Worm (Caenorhabditis elegans): ENCODE measurements around the gene metl-6.

Gene metl-6

DNA sequence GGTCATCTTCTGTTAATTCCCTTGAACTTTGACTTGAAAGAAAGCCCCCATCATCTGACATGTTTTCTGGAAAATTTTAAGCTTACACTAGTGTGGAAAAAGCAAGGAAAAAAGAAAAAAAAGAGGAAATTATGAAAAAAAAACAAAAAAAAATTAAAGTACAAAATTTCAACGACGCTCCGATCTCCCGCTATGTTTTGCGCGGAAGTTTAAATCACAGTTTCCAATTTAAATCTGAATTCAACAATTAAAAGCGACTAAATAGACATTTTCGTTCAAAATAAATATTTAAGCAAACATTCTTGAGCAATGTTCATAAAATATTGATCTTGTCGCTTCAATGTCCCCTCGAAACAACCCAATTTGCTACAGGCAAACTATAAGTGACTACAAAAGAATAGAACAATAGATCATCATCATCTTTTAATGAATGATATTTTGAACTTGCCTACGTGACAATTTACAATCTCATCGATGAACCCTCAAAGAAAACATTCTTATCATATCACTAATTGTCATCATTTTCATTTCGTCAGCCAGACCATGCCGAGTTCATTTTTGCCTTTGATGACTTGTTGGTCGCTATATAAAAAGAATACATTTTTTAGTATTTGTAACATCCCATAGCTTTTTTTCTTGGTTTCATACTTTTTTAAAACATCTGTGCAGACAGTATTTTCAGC lies at the start of gene metl-6, which contains the start of gene nit-1:
Gene metl-6 (minus strand): TSS at position 66 of the 683 bp plus-strand sequence.
Gene nit-1 (plus strand): TSS at position 562 of the 683 bp plus-strand sequence.
- TF ChIP-seq lsy-2 (tag; optimal IDR thresholded peaks at IDR 0.05) (no peak), unc-120 (tag; optimal IDR thresholded peaks at IDR 0.05; ENCODE audit: poor library complexity, severe bottlenecking) (no peak), ceh-39 (tag; optimal IDR thresholded peaks at IDR 0.05) (no peak), pha-4 (tag; optimal IDR thresholded peaks at IDR 0.05) (no peak), sem-2 (GFP tag; optimal IDR thresholded peaks at IDR 0.05) (no peak), nhr-2 (tag; optimal IDR thresholded peaks at IDR 0.05) (no peak), unc-62 (GFP tag; optimal IDR thresholded peaks at IDR 0.05) (no peak), zip-8 (tag; optimal IDR thresholded peaks at IDR 0.05) (no peak), ham-2 (GFP tag; optimal IDR thresholded peaks at IDR 0.05) (no peak), elt-1 (tag; optimal IDR thresholded peaks at IDR 0.05; ENCODE audit: borderline replicate concordance, insufficient read depth) (no peak), lin-13 (tag; optimal IDR thresholded peaks at IDR 0.05) (no peak), M03D4.4 (tag; optimal IDR thresholded peaks at IDR 0.05) (no peak)

ce11 chrIII:3970395-3970794 lies 48.9 kb upstream of the metl-6 start:
- TF ChIP-seq ham-2 (GFP tag; optimal IDR thresholded peaks at IDR 0.05) = no peak
- TF ChIP-seq unc-62 (GFP tag; optimal IDR thresholded peaks at IDR 0.05) = no peak
- peak; percentile 97 for TF ChIP-seq ces-1 (GFP tag; optimal IDR thresholded peaks at IDR 0.05)
- no peak for TF ChIP-seq nhr-2 (tag; optimal IDR thresholded peaks at IDR 0.05)
- no peak for TF ChIP-seq lin-13 (tag; optimal IDR thresholded peaks at IDR 0.05)
- no peak for TF ChIP-seq zip-8 (tag; optimal IDR thresholded peaks at IDR 0.05)
- no peak for TF ChIP-seq elt-3 (tag; optimal IDR thresholded peaks at IDR 0.05)

- TF ChIP-seq ces-1 (GFP tag; optimal IDR thresholded peaks at IDR 0.05) = no peak
- no peak for TF ChIP-seq sem-2 (GFP tag; optimal IDR thresholded peaks at IDR 0.05)
Observed at ce11 chrIII:3969133-3969532, 47.6 kb upstream of the metl-6 start.

DNA sequence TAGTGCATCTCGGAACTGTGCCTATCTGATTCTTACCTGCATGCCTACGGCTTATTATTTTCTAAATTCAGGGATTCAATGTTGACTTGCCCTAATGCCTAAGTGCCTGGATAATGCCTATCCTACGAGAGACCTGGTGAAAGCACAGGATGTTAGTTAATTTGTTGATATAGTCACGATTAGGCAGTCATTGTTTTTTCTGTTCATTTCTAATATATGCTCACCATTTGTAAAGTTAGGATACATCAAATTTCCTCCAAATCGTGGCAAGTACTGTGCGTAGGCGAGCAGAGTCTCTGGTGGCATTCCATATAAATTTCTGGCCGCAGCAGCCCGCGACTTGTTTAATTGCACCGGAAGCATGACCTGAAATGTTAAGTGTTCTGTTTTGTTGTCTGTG lies 44.6 kb upstream of the metl-6 start:
- TF ChIP-seq mep-1 (tag; optimal IDR thresholded peaks at IDR 0.05) (no peak), ceh-83 (GFP tag; optimal IDR thresholded peaks at IDR 0.05) (no peak), lin-13 (tag; optimal IDR thresholded peaks at IDR 0.05) (no peak), pha-4 (tag; optimal IDR thresholded peaks at IDR 0.05) (no peak), flh-1 (GFP tag; optimal IDR thresholded peaks at IDR 0.05) (no peak), blmp-1 (tag; optimal IDR thresholded peaks at IDR 0.05) (no peak), ceh-43 (GFP tag; optimal IDR thresholded peaks at IDR 0.05) (no peak), nhr-12 (tag; optimal IDR thresholded peaks at IDR 0.05) (no peak), ceh-39 (tag; optimal IDR thresholded peaks at IDR 0.05) (no peak), zip-8 (tag; optimal IDR thresholded peaks at IDR 0.05) (no peak), lsy-2 (tag; optimal IDR thresholded peaks at IDR 0.05) (no peak)

- TF ChIP-seq pha-4 (tag; optimal IDR thresholded peaks at IDR 0.05) (no peak), ceh-43 (GFP tag; optimal IDR thresholded peaks at IDR 0.05) (no peak), lsy-2 (tag; optimal IDR thresholded peaks at IDR 0.05) (no peak), lin-13 (tag; optimal IDR thresholded peaks at IDR 0.05) (no peak), ces-1 (GFP tag; optimal IDR thresholded peaks at IDR 0.05) (no peak)
Observed at ce11 chrIII:3964237-3964636, 42.7 kb upstream of the metl-6 start, which contains the start of gene R10E9.2. Gene R10E9.2, minus strand, starts transcription at chrIII:3964337.

DNA sequence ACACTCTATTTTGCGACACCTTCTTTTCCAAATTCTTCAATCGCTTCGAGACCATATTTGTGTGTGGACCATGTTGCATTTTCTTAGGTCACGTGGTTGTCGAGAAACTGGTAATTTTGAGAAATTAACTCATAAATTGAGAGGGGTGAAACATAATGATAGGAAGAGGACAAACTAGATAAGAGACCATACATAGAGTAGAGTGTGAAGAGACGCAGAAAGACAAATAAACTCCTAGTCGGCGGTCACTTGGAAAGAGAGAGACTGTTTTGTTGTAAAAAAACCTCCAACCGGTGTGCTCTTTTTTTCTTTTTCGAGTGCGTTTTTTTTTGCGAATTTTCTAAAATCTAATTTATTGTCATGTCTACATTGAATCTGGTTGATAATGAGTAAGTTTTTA lies 38.5 kb upstream of the metl-6 start, which contains the start of gene R10E9.3:
Gene R10E9.3 (plus strand): TSS at position 235 of the 400 bp plus-strand sequence.
- TF ChIP-seq bed-3 (GFP tag; optimal IDR thresholded peaks at IDR 0.05) (no peak), tbx-8 (GFP tag; optimal IDR thresholded peaks at IDR 0.05) (no peak), nhr-237 (tag; optimal IDR thresholded peaks at IDR 0.05) (no peak), mls-2 (tag; optimal IDR thresholded peaks at IDR 0.05) (no peak), sptf-1 (tag; optimal IDR thresholded peaks at IDR 0.05) (no peak), drap-1 (GFP tag; optimal IDR thresholded peaks at IDR 0.05) (no peak), mab-5 (tag; optimal IDR thresholded peaks at IDR 0.05) (no peak), nhr-76 (tag; optimal IDR thresholded peaks at IDR 0.05) (no peak), ham-2 (GFP tag; optimal IDR thresholded peaks at IDR 0.05) (no peak)
